Worm (Caenorhabditis elegans) whole organism, late embryonic: ENCODE results near the gene W03D2.9.

Source experiments
- F13H6.1 ChIP-seq: sonication (generic microtip); optimal IDR thresholded peaks from 2 replicates; lab custom pipeline; 2016; ENCODE audit warnings: missing genetic modification characterization, missing compliant biosample characterization
- ets-4 ChIP-seq: sonication (generic microtip); optimal IDR thresholded peaks from 2 replicates; lab custom pipeline; 2016; ENCODE audit warnings: missing genetic modification characterization, missing compliant biosample characterization
- fkh-6 ChIP-seq: sonication (generic microtip); optimal IDR thresholded peaks from 2 replicates; lab custom pipeline; 2016; ENCODE audit warnings: missing genetic modification characterization, missing compliant biosample characterization
- nhr-11 ChIP-seq: fragments of 150-350 bp; optimal IDR thresholded peaks from 2 replicates; lab custom pipeline; 2014; ENCODE audit warnings: missing biosample characterization, missing genetic modification characterization
- pha-4 ChIP-seq: fragments of 150-350 bp; optimal IDR thresholded peaks from 2 replicates; lab custom pipeline; 2018; ENCODE audit warnings: missing biosample characterization, missing genetic modification reagents, missing genetic modification characterization
- tbx-2 ChIP-seq: sonication (generic microtip); optimal IDR thresholded peaks from 2 replicates; lab custom pipeline; 2016; ENCODE audit warnings: missing genetic modification characterization, missing compliant biosample characterization

DNA sequence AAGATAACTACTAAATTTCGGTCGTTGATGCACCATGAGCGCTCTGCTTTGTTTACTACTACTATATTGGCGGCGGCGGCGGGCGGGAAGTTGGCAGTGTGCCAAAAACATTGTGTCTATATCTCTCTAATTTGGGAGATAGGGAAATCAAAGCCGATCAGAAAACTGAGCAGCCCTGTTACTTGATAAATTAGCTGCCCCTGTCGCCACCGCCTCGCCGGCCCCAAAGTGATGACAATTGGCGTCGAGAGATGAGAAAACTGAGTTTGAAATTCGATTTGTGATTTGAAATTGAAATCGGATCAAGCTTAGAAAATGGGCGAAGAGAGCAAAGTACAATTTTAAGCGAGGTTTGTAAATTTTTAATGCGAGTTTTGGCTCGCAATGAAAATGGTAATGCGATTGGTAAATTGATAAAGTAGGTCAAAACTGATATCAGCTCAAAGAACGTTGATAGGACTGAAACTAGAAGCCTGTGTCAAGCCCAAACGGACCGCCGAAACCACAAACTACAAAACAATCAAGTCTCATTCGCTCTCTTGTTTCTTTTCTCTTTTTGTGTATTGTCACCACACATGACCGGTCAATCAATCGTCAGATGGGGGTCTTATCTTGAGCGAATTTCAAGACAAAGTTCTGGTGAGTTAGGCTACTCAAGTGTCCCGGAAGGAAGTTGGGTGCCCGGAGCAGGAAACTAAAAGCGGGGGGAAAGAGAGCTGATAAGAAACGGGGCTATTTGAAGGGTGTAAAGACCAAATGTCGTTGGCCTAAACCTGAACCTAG is 47.2 kb downstream of the W03D2.9 start:
- TF ChIP-seq F13H6.1 (tag; lab: Kevin White, UChicago): no peak
- no peak for TF ChIP-seq tbx-2 (tag; lab: Kevin White, UChicago)
- no peak for TF ChIP-seq fkh-6
- TF ChIP-seq ets-4 (tag; lab: Kevin White, UChicago): no peak
- TF ChIP-seq nhr-11 (tag; lab: Kevin White, UChicago): no peak
- no peak for TF ChIP-seq pha-4 (tag; lab: Kevin White, UChicago)
